Fruit fly (Drosophila melanogaster) Kc167 (cell line): ENCODE results near the gene CG14958.

Experiments
- Myc ChIP-seq: fragments of >200 bp; optimal IDR thresholded peaks from 2 replicates; lab custom pipeline; 2017; ENCODE audit warnings: missing external identifiers
- insv ChIP-seq: fragments of >200 bp; optimal IDR thresholded peaks from 3 replicates; lab custom pipeline; 2018; ENCODE audit warnings: missing external identifiers
- psq ChIP-seq: fragments of >200 bp; optimal IDR thresholded peaks from 2 replicates; lab custom pipeline; 2017; ENCODE audit warnings: missing external identifiers
- ttk ChIP-seq: sonication (Bioruptor generic); optimal IDR thresholded peaks from 2 replicates; lab custom pipeline; 2017; ENCODE audit warnings: missing external identifiers

DNA sequence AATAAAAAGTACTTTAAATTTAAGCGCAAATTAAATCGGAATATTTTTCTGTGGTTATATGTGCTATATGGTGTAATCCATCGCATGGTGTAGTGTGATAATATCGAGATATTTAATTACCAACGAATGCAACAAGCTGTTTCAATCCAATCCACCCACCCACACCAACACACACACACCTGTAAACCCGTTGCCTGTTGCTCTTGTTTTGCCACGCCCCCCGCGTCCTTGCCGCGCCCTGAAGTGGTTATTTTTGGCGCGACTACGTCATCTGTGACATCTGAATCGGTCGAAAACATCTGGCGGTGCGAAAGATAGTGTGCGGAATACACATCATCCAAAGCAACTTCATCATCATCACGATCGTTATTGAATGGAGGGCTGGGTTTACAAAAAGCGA is 24.4 kb upstream of the CG14958 start:
- no peak for TF ChIP-seq insv
- no peak for TF ChIP-seq ttk (lab: Kevin White, UChicago)
- TF ChIP-seq Myc (lab: Kevin White, UChicago) = no peak
- TF ChIP-seq psq (lab: Kevin White, UChicago) = no peak
